Worm (Caenorhabditis elegans) whole organism, L2 larva: ENCODE measurements around the gene C27D6.1.

Experiments
- R02D3.7 ChIP-seq: fragments of 150-350 bp; optimal IDR thresholded peaks from 2 replicates; lab custom pipeline; 2014; ENCODE audit warnings: missing biosample characterization, missing genetic modification characterization
- ama-1 ChIP-seq: fragments of 150-350 bp; optimal IDR thresholded peaks from 2 replicates; lab custom pipeline; 2018; ENCODE audit warnings: inconsistent platforms
- crh-2 ChIP-seq: sonication (generic microtip); optimal IDR thresholded peaks from 2 replicates; lab custom pipeline; 2017; ENCODE audit warnings: missing biosample characterization, missing genetic modification characterization
- dmd-4 ChIP-seq: sonication (generic microtip); optimal IDR thresholded peaks from 2 replicates; lab custom pipeline; 2017; ENCODE audit warnings: missing biosample characterization, missing genetic modification characterization
- elt-1 ChIP-seq: fragments of 150-350 bp; optimal IDR thresholded peaks from 2 replicates; lab custom pipeline; 2014; ENCODE audit warnings: missing biosample characterization, missing genetic modification characterization
- mdl-1 ChIP-seq, 2 experiments: fragments of 150-350 bp in 1 of 2; sonication (generic microtip) in 1 of 2; optimal IDR thresholded peaks; 2 replicates each; lab custom pipeline; 2017; ENCODE audit warnings: missing biosample characterization in 2 of 2, missing genetic modification characterization in 2 of 2
- nhr-11 ChIP-seq: fragments of 150-350 bp; optimal IDR thresholded peaks from 2 replicates; lab custom pipeline; 2014; ENCODE audit warnings: missing biosample characterization, missing genetic modification characterization
- nhr-23 ChIP-seq: fragments of 150-350 bp; optimal IDR thresholded peaks from 2 replicates; lab custom pipeline; 2014; ENCODE audit warnings: missing biosample characterization, missing genetic modification reagents, missing genetic modification characterization
- nhr-237 ChIP-seq: fragments of 150-350 bp; optimal IDR thresholded peaks from 2 replicates; lab custom pipeline; 2014; ENCODE audit warnings: missing biosample characterization, missing genetic modification characterization
- nhr-77 ChIP-seq: fragments of 150-350 bp; optimal IDR thresholded peaks from 2 replicates; lab custom pipeline; 2014; ENCODE audit warnings: missing biosample characterization, missing genetic modification characterization
- snpc-4 ChIP-seq: fragments of 150-350 bp; optimal IDR thresholded peaks from 2 replicates; lab custom pipeline; 2014; ENCODE audit warnings: missing biosample characterization, missing genetic modification characterization
- unc-39 ChIP-seq: fragments of 150-350 bp; optimal IDR thresholded peaks from 2 replicates; lab custom pipeline; 2014; ENCODE audit warnings: missing biosample characterization, missing genetic modification characterization
- zag-1 ChIP-seq: fragments of 150-350 bp; optimal IDR thresholded peaks from 2 replicates; lab custom pipeline; 2014; ENCODE audit warnings: missing biosample characterization, missing genetic modification characterization

DNA sequence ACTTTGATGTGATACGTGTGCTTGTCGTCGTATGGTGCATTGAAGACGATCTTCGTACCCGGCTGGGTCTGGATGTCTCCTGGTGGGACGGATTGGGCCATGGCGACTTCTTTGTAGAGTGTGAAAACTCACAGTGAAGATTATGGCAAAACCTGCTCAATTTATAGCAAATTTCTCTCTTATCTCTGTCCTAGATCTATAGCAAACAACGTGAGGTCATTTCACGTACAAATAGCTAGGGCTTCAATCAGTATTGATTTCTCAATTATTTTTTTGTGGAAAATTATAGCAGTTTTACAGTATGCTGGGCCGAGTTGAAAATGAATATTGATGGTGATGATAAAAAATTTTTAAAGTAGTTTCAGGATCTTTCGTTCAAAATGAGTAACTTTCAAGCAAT lies 15.6 kb upstream of the C27D6.1 start, which contains the start of gene msp-45:
- TF ChIP-seq nhr-237 (tag; lab: Kevin White, UChicago) (no peak), snpc-4 (tag; lab: Kevin White, UChicago) (no peak), ama-1 (no peak), unc-39 (tag; lab: Kevin White, UChicago) (no peak), crh-2 (tag; lab: Kevin White, UChicago) (no peak), dmd-4 (tag; lab: Kevin White, UChicago) (no peak), mdl-1 (tag; optimal IDR thresholded peaks at IDR 0.05; lab: Kevin White, UChicago) (no peak), nhr-23 (tag; lab: Kevin White, UChicago) (no peak), R02D3.7 (tag; lab: Kevin White, UChicago) (no peak), nhr-77 (no peak), zag-1 (no peak), nhr-11 (tag; lab: Kevin White, UChicago) (no peak), elt-1 (tag; lab: Kevin White, UChicago) (no peak)
